Fruit fly (Drosophila melanogaster) whole organism, adult: Measurements from ENCODE around the gene CG43774.

Experiments
- CG11617 ChIP-seq: fragments of 200-800 bp; sonication (Bioruptor generic); optimal IDR thresholded peaks from 2 replicates; lab custom pipeline; 2017; ENCODE audit warnings: mild to moderate bottlenecking, missing biosample characterization, missing genetic modification reagents, missing genetic modification characterization
- CG12768 ChIP-seq: fragments of 200-800 bp; sonication (Bioruptor generic); optimal IDR thresholded peaks from 2 replicates; lab custom pipeline; 2017; ENCODE audit warnings: missing biosample characterization, missing genetic modification characterization, mild to moderate bottlenecking, moderate library complexity, missing genetic modification reagents
- CG14711 ChIP-seq: fragments of 200-800 bp; sonication (Bioruptor generic); optimal IDR thresholded peaks from 2 replicates; lab custom pipeline; 2018; ENCODE audit warnings: missing biosample characterization, mild to moderate bottlenecking, missing genetic modification characterization, moderate library complexity
- CG1620 ChIP-seq: fragments of 200-800 bp; sonication (Bioruptor generic); optimal IDR thresholded peaks from 2 replicates; lab custom pipeline; 2016; ENCODE audit warnings: missing biosample characterization, missing genetic modification characterization
- CG5204 ChIP-seq: fragments of 200-800 bp; sonication (Bioruptor generic); optimal IDR thresholded peaks from 2 replicates; lab custom pipeline; 2016; ENCODE audit warnings: missing biosample characterization, missing genetic modification characterization
- CG7045 ChIP-seq: fragments of 200-800 bp; sonication (Bioruptor generic); optimal IDR thresholded peaks from 2 replicates; lab custom pipeline; 2017; ENCODE audit warnings: missing biosample characterization, mild to moderate bottlenecking, missing genetic modification characterization
- Clk ChIP-seq: fragments of 200-800 bp; sonication (Bioruptor generic); optimal IDR thresholded peaks from 2 replicates; lab custom pipeline; 2017; ENCODE audit warnings: missing biosample characterization, missing genetic modification characterization
- Crg-1 ChIP-seq: fragments of 200-800 bp; sonication (Bioruptor generic); optimal IDR thresholded peaks from 2 replicates; lab custom pipeline; 2016; ENCODE audit warnings: missing biosample characterization, missing genetic modification characterization
- Mnt ChIP-seq: fragments of 200-800 bp; sonication (Bioruptor generic); optimal IDR thresholded peaks from 2 replicates; lab custom pipeline; 2016; ENCODE audit warnings: missing biosample characterization, mild to moderate bottlenecking, missing genetic modification characterization
- bab1 ChIP-seq: fragments of 200-800 bp; sonication (Bioruptor generic); optimal IDR thresholded peaks from 3 replicates; lab custom pipeline; 2019; ENCODE audit warnings: missing biosample characterization, mild to moderate bottlenecking, missing genetic modification characterization, moderate library complexity
- cnc ChIP-seq, 2 experiments: fragments of >200 bp; optimal IDR thresholded peaks; 2 replicates each; lab custom pipeline; 2017
- kay ChIP-seq: fragments of 200-800 bp; sonication (Bioruptor generic); peaks from one replicate; lab custom pipeline; 2016; ENCODE audit warnings: missing biosample characterization, missing genetic modification characterization, borderline replicate concordance
- pad ChIP-seq: fragments of 200-800 bp; sonication (Bioruptor generic); optimal IDR thresholded peaks from 3 replicates; lab custom pipeline; 2017; ENCODE audit warnings: missing biosample characterization, missing genetic modification characterization, mild to moderate bottlenecking, moderate library complexity, missing genetic modification reagents

DNA sequence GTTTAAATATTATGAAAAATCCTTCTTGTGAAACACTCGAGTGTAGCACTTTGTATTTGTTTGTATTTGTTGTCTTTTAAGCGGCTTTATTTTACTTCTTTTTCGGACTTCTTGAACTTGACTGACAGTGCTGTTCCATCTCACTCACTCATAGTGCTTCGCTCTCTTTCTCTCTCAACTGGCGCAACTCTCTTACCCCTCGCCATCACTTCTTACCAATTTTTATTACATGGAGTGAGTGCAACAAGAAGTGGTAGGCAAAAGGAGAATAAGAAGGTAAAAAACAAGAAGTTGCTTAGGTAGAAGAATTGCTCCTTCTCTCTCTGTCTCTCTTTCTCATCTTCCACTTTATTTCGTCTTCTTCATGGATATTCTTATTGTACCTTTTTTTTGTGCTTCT lies 20.2 kb downstream of the CG43774 start:
- no peak for TF ChIP-seq Clk
- TF ChIP-seq CG1620 (GFP tag; lab: Kevin White, UChicago), result no peak
- no peak for TF ChIP-seq kay (GFP tag; lab: Kevin White, UChicago)
- TF ChIP-seq Mnt (GFP tag; lab: Kevin White, UChicago), result no peak
- no peak for TF ChIP-seq CG11617 (GFP tag; lab: Kevin White, UChicago)
- no peak for TF ChIP-seq CG5204 (GFP tag; lab: Kevin White, UChicago)
- no peak for TF ChIP-seq pad (GFP tag; lab: Kevin White, UChicago)
- no peak for TF ChIP-seq CG7045 (GFP tag; lab: Kevin White, UChicago)
- no peak for TF ChIP-seq cnc (optimal IDR thresholded peaks at IDR 0.05; lab: Kevin White, UChicago)
- TF ChIP-seq Crg-1, result no peak
- no peak for TF ChIP-seq CG12768 (GFP tag; lab: Kevin White, UChicago)
- no peak for TF ChIP-seq CG14711 (tag; lab: Kevin White, UChicago)
- TF ChIP-seq bab1, result no peak
